Fruit fly (Drosophila melanogaster): ENCODE data around the gene CG16986.

The CG16986 gene

dm6 chr3L:2647523-2648378 lies 47.6 kb downstream of the CG16986 start, which contains the start of gene CG1246:
Gene CG1246 (plus strand): TSS chr3L:2648048.
- no peak for TF ChIP-seq CG8478 (optimal IDR thresholded peaks at IDR 0.05)
